Fruit fly (Drosophila melanogaster): ENCODE data around the gene Mcr.

The Mcr gene

DNA sequence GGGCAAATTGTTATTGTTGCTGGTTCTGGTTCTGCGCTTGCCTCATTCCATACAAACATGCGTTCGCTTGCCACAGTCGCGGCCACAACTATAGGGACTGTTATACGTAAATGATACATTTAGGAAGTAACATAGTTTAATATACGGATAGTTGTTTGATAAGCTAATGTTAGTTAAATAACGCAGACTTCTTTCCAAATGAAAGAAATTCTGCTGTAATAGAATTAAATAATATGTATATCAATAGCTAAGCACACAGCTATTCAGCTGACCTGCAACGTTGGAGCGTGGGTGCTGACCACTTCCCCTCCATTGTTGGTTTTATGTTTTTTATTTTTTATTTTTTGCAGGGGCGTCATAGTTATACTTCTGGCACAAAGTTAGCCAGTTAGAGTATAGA lies 48.0 kb downstream of the Mcr start (continued):
- TF ChIP-seq klu (GFP tag; IDR thresholded peaks at IDR 0.05), result no peak; the same call in 1 of the 2 replicates
- 0 out of 2 replicates have a peak, but pooled peaks have one; percentile 38 for TF ChIP-seq onecut (GFP tag; IDR thresholded peaks at IDR 0.05)
- no peak for TF ChIP-seq CkIIα-i1 (GFP tag; IDR thresholded peaks at IDR 0.05)
- TF ChIP-seq CG15479 (GFP tag; optimal IDR thresholded peaks at IDR 0.05), result no peak
- no peak for TF ChIP-seq stwl (tag; optimal IDR thresholded peaks at IDR 0.05)
- peak; percentile 40 for TF ChIP-seq Dek (tag; optimal IDR thresholded peaks at IDR 0.05)
- peak; percentile 67 for TF ChIP-seq danr (GFP tag; IDR thresholded peaks at IDR 0.05)
- TF ChIP-seq CG12236 (GFP tag; optimal IDR thresholded peaks at IDR 0.05), result no peak
- no peak for TF ChIP-seq dm (GFP tag; optimal IDR thresholded peaks at IDR 0.05)
- TF ChIP-seq nerfin-2 (GFP tag; IDR thresholded peaks at IDR 0.05; ENCODE audit: partially characterized antibody), result no peak
- no peak for TF ChIP-seq tll (GFP tag; optimal IDR thresholded peaks at IDR 0.05)
- no peak for TF ChIP-seq wdn (GFP tag; IDR thresholded peaks at IDR 0.05)
- peak; percentile 51 for TF ChIP-seq ind (GFP tag; optimal IDR thresholded peaks at IDR 0.05)
- no peak for TF ChIP-seq CG16813 (GFP tag; IDR thresholded peaks at IDR 0.05; ENCODE audit: partially characterized antibody)
- peak; percentile 39 for TF ChIP-seq CG5245 (GFP tag; optimal IDR thresholded peaks at IDR 0.05)
- TF ChIP-seq Ets65A (GFP tag), result peak; percentile 20
- no peak for TF ChIP-seq luna (GFP tag; optimal IDR thresholded peaks at IDR 0.05)
- no peak for TF ChIP-seq ato (GFP tag; IDR thresholded peaks at IDR 0.05; ENCODE audit: partially characterized antibody)
- peak; percentile 70 for TF ChIP-seq Xbp1 (GFP tag; optimal IDR thresholded peaks at IDR 0.05)
- TF ChIP-seq CG12155 (GFP tag; optimal IDR thresholded peaks at IDR 0.05), result peak; percentile 21
- no peak for TF ChIP-seq Hr39 (optimal IDR thresholded peaks at IDR 0.05)
- no peak for TF ChIP-seq kni (GFP tag; optimal IDR thresholded peaks at IDR 0.05)
- TF ChIP-seq Lpt (GFP tag; optimal IDR thresholded peaks at IDR 0.05), result no peak
- no peak for TF ChIP-seq BEAF-32 (GFP tag; optimal IDR thresholded peaks at IDR 0.05)
- TF ChIP-seq caup (GFP tag; optimal IDR thresholded peaks at IDR 0.05; ENCODE audit: severe bottlenecking), result peak; percentile 53
- no peak for TF ChIP-seq hth (optimal IDR thresholded peaks at IDR 0.05)
- TF ChIP-seq CG13296 (GFP tag; optimal IDR thresholded peaks at IDR 0.05), result peak; percentile 53
- TF ChIP-seq nom (GFP tag; optimal IDR thresholded peaks at IDR 0.05), result no peak
- TF ChIP-seq tna (GFP tag; IDR thresholded peaks at IDR 0.05; ENCODE audit: partially characterized antibody), result no peak
- no peak for TF ChIP-seq ac (GFP tag; optimal IDR thresholded peaks at IDR 0.05)
- TF ChIP-seq CG32772 (GFP tag; IDR thresholded peaks at IDR 0.05), result peak; percentile 52; the same call in 1 of the 2 replicates
- peak; percentile 7 for TF ChIP-seq CG12744 (GFP tag; optimal IDR thresholded peaks at IDR 0.05)
- TF ChIP-seq bcd (GFP tag; optimal IDR thresholded peaks at IDR 0.05), result peak; percentile 32
- TF ChIP-seq exex (tag; optimal IDR thresholded peaks at IDR 0.05), result no peak
- no peak for TF ChIP-seq CG10543 (GFP tag; optimal IDR thresholded peaks at IDR 0.05)
- TF ChIP-seq CG2199 (GFP tag; IDR thresholded peaks at IDR 0.05), result no peak
- TF ChIP-seq al (GFP tag; IDR thresholded peaks at IDR 0.05), result 0 out of 2 replicates have a peak, but pooled peaks have one; percentile 23
- no peak for TF ChIP-seq pita (GFP tag; optimal IDR thresholded peaks at IDR 0.05)
- TF ChIP-seq Dip2 (GFP tag; IDR thresholded peaks at IDR 0.05), result no peak
- TF ChIP-seq CG7963 (GFP tag; IDR thresholded peaks at IDR 0.05; ENCODE audit: partially characterized antibody), result no peak
- TF ChIP-seq btn (GFP tag; optimal IDR thresholded peaks at IDR 0.05), result no peak
- TF ChIP-seq kah (GFP tag; optimal IDR thresholded peaks at IDR 0.05), result peak; percentile 18
- TF ChIP-seq inv (GFP tag; IDR thresholded peaks at IDR 0.05; ENCODE audit: partially characterized antibody), result no peak
- no peak for TF ChIP-seq NK7.1 (GFP tag; optimal IDR thresholded peaks at IDR 0.05)
- no peak for TF ChIP-seq CG16815 (GFP tag; optimal IDR thresholded peaks at IDR 0.05)
- TF ChIP-seq trh (GFP tag; optimal IDR thresholded peaks at IDR 0.05), result no peak
- no peak for TF ChIP-seq fru (optimal IDR thresholded peaks at IDR 0.05)
- TF ChIP-seq CoRest (tag; optimal IDR thresholded peaks at IDR 0.05), result peak; percentile 65
- TF ChIP-seq Mrtf (GFP tag; IDR thresholded peaks at IDR 0.05), result no peak
- no peak for TF ChIP-seq salm (tag; optimal IDR thresholded peaks at IDR 0.05)
- no peak for TF ChIP-seq CG31365 (tag; optimal IDR thresholded peaks at IDR 0.05)
- peak; percentile 62 for TF ChIP-seq Fer3 (tag; optimal IDR thresholded peaks at IDR 0.05)
